Worm (Caenorhabditis elegans): ENCODE data around the gene srx-47.

- TF ChIP-seq nhr-12 (tag; optimal IDR thresholded peaks at IDR 0.05) (no peak), ces-1 (GFP tag; optimal IDR thresholded peaks at IDR 0.05) (no peak), mls-2 (tag; optimal IDR thresholded peaks at IDR 0.05) (no peak), unc-62 (GFP tag; optimal IDR thresholded peaks at IDR 0.05) (no peak)
Observed at ce11 chrV:9322886-9323285, 26.9 kb upstream of the srx-47 start, which contains the start of gene tag-153.

Data from whole organism, mixed stage, embryonic.